Fruit fly (Drosophila melanogaster) whole organism, embryonic: ENCODE measurements around the gene CG45061.

ENCODE experiments used
- CG1832 ChIP-seq: fragments of 200-800 bp; sonication (Bioruptor generic); optimal IDR thresholded peaks from 2 replicates; lab custom pipeline; 2017; ENCODE audit warnings: missing biosample characterization, mild to moderate bottlenecking, missing genetic modification characterization, inconsistent platforms
- CG4854 ChIP-seq: fragments of 200-800 bp; sonication (Bioruptor generic); optimal IDR thresholded peaks from 2 replicates; lab custom pipeline; 2016; ENCODE audit warnings: missing biosample characterization, missing genetic modification characterization, inconsistent platforms
- Camta ChIP-seq: fragments of 200-800 bp; sonication (Bioruptor generic); optimal IDR thresholded peaks from 2 replicates; lab custom pipeline; 2016; ENCODE audit warnings: missing biosample characterization, missing genetic modification characterization
- Dll ChIP-seq: fragments of 200-800 bp; sonication (Bioruptor generic); IDR thresholded peaks from 4 replicates; pipeline ENCODE4 v1.3.6; 2022; ENCODE audit warnings: missing biosample characterization, missing genetic modification characterization; ENCODE audit not compliant: partially characterized antibody
- E2f1 ChIP-seq: fragments of 200-800 bp; sonication (Bioruptor generic); IDR thresholded peaks from 2 replicates; pipeline ENCODE4 v1.3.6; 2022; ENCODE audit warnings: missing biosample characterization, missing genetic modification characterization
- cato ChIP-seq: fragments of 200-800 bp; sonication (Bioruptor generic); optimal IDR thresholded peaks from 2 replicates; lab custom pipeline; 2016; ENCODE audit warnings: missing biosample characterization, missing genetic modification characterization, borderline replicate concordance
- mirr ChIP-seq: fragments of 200-800 bp; sonication (Bioruptor generic); optimal IDR thresholded peaks from 3 replicates; lab custom pipeline; 2018; ENCODE audit warnings: missing biosample characterization, mild to moderate bottlenecking, missing genetic modification characterization
- oc ChIP-seq: fragments of 200-800 bp; sonication (Bioruptor generic); optimal IDR thresholded peaks from 2 replicates; lab custom pipeline; 2018; ENCODE audit warnings: missing biosample characterization, mild to moderate bottlenecking, missing genetic modification characterization, moderate library complexity

dm6 chrX:9881746-9882145 lies 10.2 kb upstream of the CG45061 start, which contains the start of gene CG9689:
- TF ChIP-seq CG4854 (GFP tag; lab: Kevin White, UChicago) (no peak), mirr (no peak), Dll (no peak), cato (GFP tag; lab: Kevin White, UChicago) (no peak), E2f1 (no peak), oc (tag; lab: Kevin White, UChicago) (no peak), CG1832 (GFP tag; lab: Kevin White, UChicago) (no peak), Camta (GFP tag; lab: Kevin White, UChicago) (no peak)
